Worm (Caenorhabditis elegans) whole organism, L1 larva: ENCODE results near the gene immt-1.

Experiments
- ama-1 ChIP-seq: fragments of 150-350 bp; optimal IDR thresholded peaks from 2 replicates; lab custom pipeline; 2014
- elt-2 ChIP-seq: sonication (generic microtip); optimal IDR thresholded peaks from 2 replicates; lab custom pipeline; 2016; ENCODE audit warnings: missing genetic modification characterization, mild to moderate bottlenecking, inconsistent platforms, missing compliant biosample characterization, missing genetic modification reagents
- mdl-1 ChIP-seq, 2 experiments: fragments of 150-350 bp; optimal IDR thresholded peaks; 2 replicates each; lab custom pipeline; 2014 to 2017; ENCODE audit warnings: missing biosample characterization in 2 of 2, missing genetic modification characterization in 2 of 2, inconsistent platforms in 1 of 2
- nhr-19 ChIP-seq: fragments of 200-800 bp; sonication (Bioruptor generic); conservative IDR thresholded peaks from 2 replicates; pipeline ENCODE4 v1.3.6; 2022; ENCODE audit warnings: missing genetic modification characterization, missing compliant biosample characterization

- TF ChIP-seq mdl-1 (tag; optimal IDR thresholded peaks at IDR 0.05; lab: Kevin White, UChicago) (no peak), elt-2 (tag; lab: Kevin White, UChicago) (peak; percentile 72), ama-1 (lab: Kevin White, UChicago) (no peak), nhr-19 (GFP tag; lab: Robert Waterston, UW) (no peak)
These were observed 7.7 kb upstream of the immt-1 start, which contains the start of gene T02C5.1 for ce11 chrX:2694725-2695124.
